Fruit fly (Drosophila melanogaster) whole organism, embryonic: ENCODE results near the gene Exo70.

ENCODE experiments used
- Aef1 ChIP-seq: fragments of 200-800 bp; sonication (Bioruptor generic); IDR thresholded peaks from 3 replicates; pipeline ENCODE4 v1.3.6; 2022; ENCODE audit warnings: missing biosample characterization, missing genetic modification characterization
- B-H2 ChIP-seq: fragments of 200-800 bp; sonication (Bioruptor generic); optimal IDR thresholded peaks from 2 replicates; lab custom pipeline; 2018; ENCODE audit warnings: missing biosample characterization, mild to moderate bottlenecking, missing genetic modification characterization
- CG10209 ChIP-seq: fragments of 200-800 bp; sonication (Bioruptor generic); optimal IDR thresholded peaks from 3 replicates; lab custom pipeline; 2017; ENCODE audit warnings: missing biosample characterization, mild to moderate bottlenecking, missing genetic modification characterization, missing genetic modification reagents
- CG10462 ChIP-seq: fragments of 200-800 bp; sonication (Bioruptor generic); optimal IDR thresholded peaks from 2 replicates; lab custom pipeline; 2016; ENCODE audit warnings: missing biosample characterization, missing genetic modification characterization
- CG10543 ChIP-seq: fragments of 200-800 bp; sonication (Bioruptor generic); optimal IDR thresholded peaks from 3 replicates; lab custom pipeline; 2017; ENCODE audit warnings: missing biosample characterization, mild to moderate bottlenecking, missing genetic modification characterization, moderate library complexity
- CG11696 ChIP-seq: fragments of 200-800 bp; sonication (Bioruptor generic); IDR thresholded peaks from 2 replicates; pipeline ENCODE4 v1.3.6; 2022; ENCODE audit warnings: missing biosample characterization, missing genetic modification characterization
- CG12155 ChIP-seq: fragments of 200-800 bp; sonication (Bioruptor generic); optimal IDR thresholded peaks from 3 replicates; lab custom pipeline; 2016; ENCODE audit warnings: missing biosample characterization, missing genetic modification characterization
- CG12219 ChIP-seq: fragments of 200-800 bp; sonication (Bioruptor generic); optimal IDR thresholded peaks from 3 replicates; lab custom pipeline; 2018; ENCODE audit warnings: missing biosample characterization, mild to moderate bottlenecking, missing genetic modification characterization
- CG1647 ChIP-seq: fragments of 200-800 bp; sonication (Bioruptor generic); optimal IDR thresholded peaks from 3 replicates; lab custom pipeline; 2016; ENCODE audit warnings: missing biosample characterization, missing genetic modification characterization
- CG16863 ChIP-seq: fragments of 200-800 bp; sonication (Bioruptor generic); optimal IDR thresholded peaks from 3 replicates; lab custom pipeline; 2016; ENCODE audit warnings: missing biosample characterization, missing genetic modification characterization
- CG17568 ChIP-seq: fragments of 200-800 bp; sonication (Bioruptor generic); optimal IDR thresholded peaks from 2 replicates; lab custom pipeline; 2018; ENCODE audit warnings: missing biosample characterization, mild to moderate bottlenecking, missing genetic modification characterization, moderate library complexity
- CG1832 ChIP-seq: fragments of 200-800 bp; sonication (Bioruptor generic); optimal IDR thresholded peaks from 2 replicates; lab custom pipeline; 2017; ENCODE audit warnings: missing biosample characterization, mild to moderate bottlenecking, missing genetic modification characterization, inconsistent platforms
- CG18619 ChIP-seq: fragments of 200-800 bp; sonication (Bioruptor generic); optimal IDR thresholded peaks from 3 replicates; lab custom pipeline; 2017; ENCODE audit warnings: missing biosample characterization, mild to moderate bottlenecking, missing genetic modification characterization
- CG2129 ChIP-seq: fragments of 200-800 bp; sonication (Bioruptor generic); IDR thresholded peaks from 2 replicates; pipeline ENCODE4 v1.3.6; 2022; ENCODE audit warnings: missing biosample characterization, missing genetic modification characterization; ENCODE audit not compliant: partially characterized antibody
- CG33213 ChIP-seq: fragments of 200-800 bp; sonication (Bioruptor generic); optimal IDR thresholded peaks from 3 replicates; lab custom pipeline; 2016; ENCODE audit warnings: missing biosample characterization, missing genetic modification characterization
- CG5953 ChIP-seq: fragments of 200-800 bp; sonication (Bioruptor generic); IDR thresholded peaks from 2 replicates; pipeline ENCODE4 v1.3.6; 2022; ENCODE audit warnings: missing biosample characterization, missing genetic modification characterization
- CG6175 ChIP-seq: fragments of 200-800 bp; sonication (Bioruptor generic); IDR thresholded peaks from 3 replicates; pipeline ENCODE4 v1.3.6; 2022; ENCODE audit warnings: missing biosample characterization, missing genetic modification characterization
- CG6272 ChIP-seq: fragments of 200-800 bp; sonication (Bioruptor generic); IDR thresholded peaks from 2 replicates; pipeline ENCODE4 v1.3.6; 2022; ENCODE audit warnings: missing biosample characterization, missing genetic modification characterization
- Dek ChIP-seq: fragments of 200-800 bp; sonication (Bioruptor generic); optimal IDR thresholded peaks from 3 replicates; lab custom pipeline; 2019; ENCODE audit warnings: missing biosample characterization, mild to moderate bottlenecking, missing genetic modification characterization, moderate library complexity
- Dll ChIP-seq: fragments of 200-800 bp; sonication (Bioruptor generic); IDR thresholded peaks from 4 replicates; pipeline ENCODE4 v1.3.6; 2022; ENCODE audit warnings: missing biosample characterization, missing genetic modification characterization; ENCODE audit not compliant: partially characterized antibody
- Doc3 ChIP-seq: fragments of 200-800 bp; sonication (Bioruptor generic); IDR thresholded peaks from 3 replicates; pipeline ENCODE4 v1.3.6; 2022; ENCODE audit warnings: missing biosample characterization, missing genetic modification characterization; ENCODE audit not compliant: partially characterized antibody
- H2.0 ChIP-seq: fragments of 200-800 bp; sonication (Bioruptor generic); IDR thresholded peaks from 2 replicates; pipeline ENCODE4 v1.3.6; 2022; ENCODE audit warnings: missing biosample characterization, missing genetic modification characterization
- Hey ChIP-seq: fragments of 200-800 bp; sonication (Bioruptor generic); optimal IDR thresholded peaks from 3 replicates; lab custom pipeline; 2018; ENCODE audit warnings: missing biosample characterization, mild to moderate bottlenecking, missing genetic modification characterization
- Hmx ChIP-seq: fragments of 200-800 bp; sonication (Bioruptor generic); optimal IDR thresholded peaks from 2 replicates; lab custom pipeline; 2016; ENCODE audit warnings: missing biosample characterization, missing genetic modification characterization
- Lhr ChIP-seq: fragments of 200-800 bp; sonication (Bioruptor generic); optimal IDR thresholded peaks from 3 replicates; lab custom pipeline; 2017; ENCODE audit warnings: mild to moderate bottlenecking, missing biosample characterization, missing genetic modification reagents, missing genetic modification characterization
- Max ChIP-seq: fragments of 200-800 bp; sonication (Bioruptor generic); optimal IDR thresholded peaks from 2 replicates; lab custom pipeline; 2016; ENCODE audit warnings: missing biosample characterization, mild to moderate bottlenecking, missing genetic modification characterization
- Rx ChIP-seq: fragments of 200-800 bp; sonication (Bioruptor generic); IDR thresholded peaks from 2 replicates; pipeline ENCODE4 v1.3.6; 2022; ENCODE audit warnings: missing biosample characterization, missing genetic modification characterization
- Scr ChIP-seq: fragments of 200-800 bp; sonication (Bioruptor generic); IDR thresholded peaks from 2 replicates; pipeline ENCODE4 v1.3.6; 2022; ENCODE audit warnings: missing biosample characterization, missing genetic modification characterization; ENCODE audit not compliant: partially characterized antibody
- Xbp1 ChIP-seq: fragments of 200-800 bp; sonication (Bioruptor generic); optimal IDR thresholded peaks from 3 replicates; lab custom pipeline; 2016; ENCODE audit warnings: missing biosample characterization, mild to moderate bottlenecking, missing genetic modification characterization
- amos ChIP-seq: fragments of 200-800 bp; sonication (Bioruptor generic); IDR thresholded peaks from 2 replicates; pipeline ENCODE4 v1.3.6; 2022; ENCODE audit warnings: missing biosample characterization, missing genetic modification characterization; ENCODE audit not compliant: partially characterized antibody
- bab2 ChIP-seq: fragments of 200-800 bp; sonication (Bioruptor generic); optimal IDR thresholded peaks from 2 replicates; lab custom pipeline; 2016; ENCODE audit warnings: missing biosample characterization, missing genetic modification characterization
- cg ChIP-seq: fragments of 200-800 bp; sonication (Bioruptor generic); optimal IDR thresholded peaks from 3 replicates; lab custom pipeline; 2019; ENCODE audit warnings: missing biosample characterization, mild to moderate bottlenecking, missing genetic modification characterization, moderate library complexity
- crc ChIP-seq: fragments of 200-800 bp; sonication (Bioruptor generic); optimal IDR thresholded peaks from 2 replicates; lab custom pipeline; 2016; ENCODE audit warnings: missing biosample characterization, missing genetic modification characterization
- danr ChIP-seq: fragments of 200-800 bp; sonication (Bioruptor generic); IDR thresholded peaks from 2 replicates; pipeline ENCODE4 v1.3.6; 2022; ENCODE audit warnings: missing biosample characterization, missing genetic modification characterization
- gfzf ChIP-seq: fragments of 200-800 bp; sonication (Bioruptor generic); optimal IDR thresholded peaks from 2 replicates; lab custom pipeline; 2016; ENCODE audit warnings: missing biosample characterization, mild to moderate bottlenecking, missing genetic modification characterization, moderate library complexity
- hbn ChIP-seq: fragments of 200-800 bp; sonication (Bioruptor generic); IDR thresholded peaks from 2 replicates; pipeline ENCODE4 v1.3.6; 2022; ENCODE audit warnings: missing biosample characterization, missing genetic modification characterization; ENCODE audit not compliant: partially characterized antibody
- inv ChIP-seq: fragments of 200-800 bp; sonication (Bioruptor generic); IDR thresholded peaks from 2 replicates; pipeline ENCODE4 v1.3.6; 2022; ENCODE audit warnings: missing biosample characterization, missing genetic modification characterization; ENCODE audit not compliant: partially characterized antibody
- ken ChIP-seq: fragments of 200-800 bp; sonication (Bioruptor generic); IDR thresholded peaks from 3 replicates; pipeline ENCODE4 v1.3.6; 2022; ENCODE audit warnings: missing biosample characterization, missing genetic modification characterization
- klu ChIP-seq: fragments of 200-800 bp; sonication (Bioruptor generic); IDR thresholded peaks from 2 replicates; pipeline ENCODE4 v1.3.6; 2022; ENCODE audit warnings: missing biosample characterization, missing genetic modification characterization
- pan ChIP-seq, 4 experiments: fragments of >200 bp in 3 of 4; fragments of 200-800 bp in 1 of 4; sonication (Bioruptor generic) in 1 of 4; optimal IDR thresholded peaks in 3 of 4; IDR thresholded peaks in 1 of 4; 2 replicates each; pipeline versions ENCODE4 v1.3.6 to Lab custom; 2017 to 2022; ENCODE audit warnings: missing biosample characterization in 2 of 4, missing genetic modification characterization in 2 of 4, mixed read lengths in 1 of 4
- ranshi ChIP-seq: fragments of 200-800 bp; sonication (Bioruptor generic); IDR thresholded peaks from 2 replicates; pipeline ENCODE4 v1.3.6; 2022; ENCODE audit warnings: missing biosample characterization, missing genetic modification characterization
- row ChIP-seq: fragments of 200-800 bp; sonication (Bioruptor generic); IDR thresholded peaks from 3 replicates; pipeline ENCODE4 v1.3.6; 2022; ENCODE audit warnings: missing biosample characterization, missing genetic modification characterization
- sd ChIP-seq: fragments of 200-800 bp; sonication (Bioruptor generic); optimal IDR thresholded peaks from 3 replicates; lab custom pipeline; 2018; ENCODE audit warnings: missing biosample characterization, mild to moderate bottlenecking, missing genetic modification characterization, moderate library complexity
- sima ChIP-seq: fragments of 200-800 bp; sonication (Bioruptor generic); optimal IDR thresholded peaks from 2 replicates; lab custom pipeline; 2016; ENCODE audit warnings: missing biosample characterization, missing genetic modification characterization
- stwl ChIP-seq: fragments of 200-800 bp; sonication (Bioruptor generic); optimal IDR thresholded peaks from 3 replicates; lab custom pipeline; 2018; ENCODE audit warnings: missing biosample characterization, mild to moderate bottlenecking, missing genetic modification characterization, moderate library complexity
- twi ChIP-seq: fragments of 200-800 bp; optimal IDR thresholded peaks from 2 replicates; lab custom pipeline; 2019; ENCODE audit warnings: missing biosample characterization, mild to moderate bottlenecking, missing genetic modification characterization, moderate library complexity
- vfl ChIP-seq: fragments of 200-800 bp; sonication (Bioruptor generic); optimal IDR thresholded peaks from 2 replicates; lab custom pipeline; 2016; ENCODE audit warnings: missing biosample characterization, missing genetic modification characterization
- zen2 ChIP-seq: fragments of 200-800 bp; sonication (Bioruptor generic); IDR thresholded peaks from 3 replicates; pipeline ENCODE4 v1.3.6; 2022; ENCODE audit warnings: missing biosample characterization, missing genetic modification characterization; ENCODE audit not compliant: partially characterized antibody

The Exo70 gene

dm6 chr3L:8449800-8450690 lies 38.4 kb downstream of the Exo70 start, which contains the start of gene Gug (continued):
- no peak for TF ChIP-seq Dll (GFP tag; lab: Robert Waterston, UW)
- TF ChIP-seq CG10462, result no peak
- no peak for TF ChIP-seq Max (GFP tag; lab: Kevin White, UChicago)
- TF ChIP-seq CG6175 (GFP tag; lab: Robert Waterston, UW), result no peak
- no peak for TF ChIP-seq CG6272 (GFP tag; lab: Robert Waterston, UW)
- TF ChIP-seq CG17568 (GFP tag; lab: Kevin White, UChicago), result no peak
- TF ChIP-seq sd (tag; lab: Kevin White, UChicago), result peak; percentile 31
- no peak for TF ChIP-seq CG2129 (GFP tag; lab: Robert Waterston, UW)
- TF ChIP-seq H2.0 (GFP tag; lab: Robert Waterston, UW), result no peak
- peak; percentile 13 for TF ChIP-seq amos (GFP tag; lab: Robert Waterston, UW)
- TF ChIP-seq Lhr, result peak; percentile 42
- peak; percentile 41; the same call in 2 of the 3 replicates for TF ChIP-seq row (GFP tag; lab: Robert Waterston, UW)
- no peak for TF ChIP-seq zen2 (GFP tag; lab: Robert Waterston, UW)
- TF ChIP-seq cg (GFP tag; lab: Kevin White, UChicago), result peak; percentile 99
- peak; percentile 32 for TF ChIP-seq CG33213 (GFP tag; lab: Kevin White, UChicago)
- no peak for TF ChIP-seq CG11696
- no peak for TF ChIP-seq CG5953 (GFP tag; lab: Robert Waterston, UW)
- peak; percentile 39; the same call in 1 of the 2 replicates for TF ChIP-seq ranshi
- peak; percentile 38 for TF ChIP-seq CG1647 (GFP tag; lab: Kevin White, UChicago)
- TF ChIP-seq sima (GFP tag; lab: Kevin White, UChicago), result no peak
- TF ChIP-seq CG1832, result no peak
- TF ChIP-seq CG18619, result no peak
- no peak for TF ChIP-seq inv (GFP tag; lab: Robert Waterston, UW)
- no peak for TF ChIP-seq bab2 (GFP tag; lab: Kevin White, UChicago)
- no peak for TF ChIP-seq klu (GFP tag; lab: Robert Waterston, UW)
- TF ChIP-seq CG10209 (GFP tag; lab: Kevin White, UChicago), result no peak
- TF ChIP-seq ken (GFP tag; lab: Robert Waterston, UW), result peak; percentile 57; the same call in 1 of the 3 replicates
- TF ChIP-seq pan (optimal IDR thresholded peaks at IDR 0.05; lab: Kevin White, UChicago), result no peak
- TF ChIP-seq pan (GFP tag; optimal IDR thresholded peaks at IDR 0.05 in 1 of 2, IDR thresholded peaks at IDR 0.05 in 1 of 2), result no peak
- TF ChIP-seq Rx (GFP tag; lab: Robert Waterston, UW), result no peak
- TF ChIP-seq twi (tag; lab: Kevin White, UChicago), result no peak
- TF ChIP-seq B-H2 (GFP tag; lab: Kevin White, UChicago), result no peak
- peak; percentile 90 for TF ChIP-seq gfzf (GFP tag; lab: Kevin White, UChicago)
- no peak for TF ChIP-seq CG16863 (GFP tag; lab: Kevin White, UChicago)
- no peak for TF ChIP-seq Dek (tag; lab: Kevin White, UChicago)
- TF ChIP-seq Scr (GFP tag; lab: Robert Waterston, UW), result no peak; the same call in 1 of the 2 replicates
- TF ChIP-seq Doc3 (GFP tag; lab: Robert Waterston, UW), result no peak
- no peak for TF ChIP-seq Hmx (GFP tag; lab: Kevin White, UChicago)
- no peak for TF ChIP-seq danr
- TF ChIP-seq vfl (GFP tag; lab: Kevin White, UChicago), result no peak
- TF ChIP-seq Aef1, result peak; percentile 53
- no peak for TF ChIP-seq Xbp1 (GFP tag; lab: Kevin White, UChicago)
- no peak for TF ChIP-seq CG12219 (GFP tag; lab: Kevin White, UChicago)
- no peak for TF ChIP-seq CG12155 (GFP tag; lab: Kevin White, UChicago)
- no peak for TF ChIP-seq CG10543 (GFP tag; lab: Kevin White, UChicago)
- no peak for TF ChIP-seq Hey
- no peak for TF ChIP-seq hbn (GFP tag; lab: Robert Waterston, UW)
- peak; percentile 35 for TF ChIP-seq stwl
- TF ChIP-seq crc (GFP tag; lab: Kevin White, UChicago), result no peak
